Fruit fly (Drosophila melanogaster) whole organism, embryonic: ENCODE data around the gene slf.

ENCODE experiments used
- BEAF-32 ChIP-seq: fragments of 200-800 bp; sonication (Bioruptor generic); optimal IDR thresholded peaks from 3 replicates; lab custom pipeline; 2017; ENCODE audit warnings: missing biosample characterization, missing genetic modification characterization, mild to moderate bottlenecking, moderate library complexity, missing genetic modification reagents
- Bgb ChIP-seq: fragments of 200-800 bp; sonication (Bioruptor generic); IDR thresholded peaks from 2 replicates; pipeline ENCODE4 v1.3.6; 2022; ENCODE audit warnings: missing biosample characterization, missing genetic modification characterization; ENCODE audit not compliant: partially characterized antibody
- C15 ChIP-seq: fragments of 200-800 bp; sonication (Bioruptor generic); IDR thresholded peaks from 3 replicates; pipeline ENCODE4 v1.3.6; 2022; ENCODE audit warnings: missing biosample characterization, missing genetic modification characterization
- CG1024 ChIP-seq: fragments of 200-800 bp; sonication (Bioruptor generic); IDR thresholded peaks from 2 replicates; pipeline ENCODE4 v1.3.6; 2022; ENCODE audit warnings: missing biosample characterization, missing genetic modification characterization
- CG10321 ChIP-seq: fragments of 200-800 bp; sonication (Bioruptor generic); IDR thresholded peaks from 2 replicates; pipeline ENCODE4 v1.3.6; 2022; ENCODE audit warnings: missing biosample characterization, missing genetic modification characterization
- CG10565 ChIP-seq: fragments of 200-800 bp; sonication (Bioruptor generic); optimal IDR thresholded peaks from 3 replicates; lab custom pipeline; 2016; ENCODE audit warnings: missing biosample characterization, mild to moderate bottlenecking, missing genetic modification characterization
- CG11696 ChIP-seq: fragments of 200-800 bp; sonication (Bioruptor generic); IDR thresholded peaks from 2 replicates; pipeline ENCODE4 v1.3.6; 2022; ENCODE audit warnings: missing biosample characterization, missing genetic modification characterization
- CG12769 ChIP-seq: fragments of 200-800 bp; sonication (Bioruptor generic); optimal IDR thresholded peaks from 2 replicates; lab custom pipeline; 2019; ENCODE audit warnings: missing biosample characterization, mild to moderate bottlenecking, missing genetic modification characterization, moderate library complexity
- CG14050 ChIP-seq: fragments of 200-800 bp; sonication (Bioruptor generic); IDR thresholded peaks from 3 replicates; pipeline ENCODE4 v1.3.6; 2022; ENCODE audit warnings: missing biosample characterization, missing genetic modification characterization
- CG15696 ChIP-seq: fragments of 200-800 bp; sonication (Bioruptor generic); optimal IDR thresholded peaks from 2 replicates; lab custom pipeline; 2019; ENCODE audit warnings: missing biosample characterization, mild to moderate bottlenecking, missing genetic modification characterization, moderate library complexity
- CG18476 ChIP-seq: fragments of 200-800 bp; sonication (Bioruptor generic); optimal IDR thresholded peaks from 2 replicates; lab custom pipeline; 2016; ENCODE audit warnings: missing biosample characterization, mild to moderate bottlenecking, missing genetic modification characterization
- CG3407 ChIP-seq: fragments of 200-800 bp; sonication (Bioruptor generic); optimal IDR thresholded peaks from 2 replicates; lab custom pipeline; 2018; ENCODE audit warnings: missing biosample characterization, mild to moderate bottlenecking, missing genetic modification characterization
- CG43689 ChIP-seq: fragments of 200-800 bp; sonication (Bioruptor generic); IDR thresholded peaks from 2 replicates; pipeline ENCODE4 v1.3.6; 2022; ENCODE audit warnings: missing biosample characterization, missing genetic modification characterization
- CG6254 ChIP-seq: fragments of 200-800 bp; sonication (Bioruptor generic); optimal IDR thresholded peaks from 3 replicates; lab custom pipeline; 2017; ENCODE audit warnings: mild to moderate bottlenecking, missing biosample characterization, missing genetic modification reagents, missing genetic modification characterization
- CG7987 ChIP-seq: fragments of 200-800 bp; sonication (Bioruptor generic); optimal IDR thresholded peaks from 2 replicates; lab custom pipeline; 2018; ENCODE audit warnings: missing biosample characterization, mild to moderate bottlenecking, missing genetic modification characterization, moderate library complexity
- CG8089 ChIP-seq: fragments of 200-800 bp; sonication (Bioruptor generic); optimal IDR thresholded peaks from 3 replicates; lab custom pipeline; 2016; ENCODE audit warnings: missing biosample characterization, missing genetic modification characterization
- CG9797 ChIP-seq: fragments of 200-800 bp; sonication (Bioruptor generic); optimal IDR thresholded peaks from 3 replicates; lab custom pipeline; 2018; ENCODE audit warnings: missing biosample characterization, mild to moderate bottlenecking, missing genetic modification characterization
- CHES-1-like ChIP-seq: fragments of 200-800 bp; sonication (Bioruptor generic); optimal IDR thresholded peaks from 2 replicates; lab custom pipeline; 2016; ENCODE audit warnings: missing biosample characterization, missing genetic modification characterization
- Dip2 ChIP-seq: fragments of 200-800 bp; sonication (Bioruptor generic); IDR thresholded peaks from 2 replicates; pipeline ENCODE4 v1.3.6; 2022; ENCODE audit warnings: missing biosample characterization, missing genetic modification characterization
- Dref ChIP-seq: fragments of 200-800 bp; sonication (Bioruptor generic); IDR thresholded peaks from 2 replicates; pipeline ENCODE4 v1.3.6; 2022; ENCODE audit warnings: missing biosample characterization, missing genetic modification characterization
- E2f2 ChIP-seq: fragments of 200-800 bp; sonication (Bioruptor generic); IDR thresholded peaks from 2 replicates; pipeline ENCODE4 v1.3.6; 2022; ENCODE audit warnings: missing biosample characterization, missing genetic modification characterization
- HLHmδ ChIP-seq: fragments of 200-800 bp; sonication (Bioruptor generic); optimal IDR thresholded peaks from 2 replicates; lab custom pipeline; 2018; ENCODE audit warnings: missing biosample characterization, mild to moderate bottlenecking, missing genetic modification characterization, moderate library complexity
- HmgD ChIP-seq: fragments of 200-800 bp; sonication (Bioruptor generic); optimal IDR thresholded peaks from 3 replicates; lab custom pipeline; 2016; ENCODE audit warnings: missing biosample characterization, missing genetic modification characterization
- Hr3 ChIP-seq: fragments of 200-800 bp; sonication (Bioruptor generic); optimal IDR thresholded peaks from 3 replicates; lab custom pipeline; 2016; ENCODE audit warnings: missing biosample characterization, missing genetic modification characterization
- Neu2 ChIP-seq: fragments of 200-800 bp; sonication (Bioruptor generic); optimal IDR thresholded peaks from 3 replicates; lab custom pipeline; 2016; ENCODE audit warnings: missing biosample characterization, missing genetic modification characterization, borderline replicate concordance
- Oli ChIP-seq: fragments of 200-800 bp; sonication (Bioruptor generic); optimal IDR thresholded peaks from 2 replicates; lab custom pipeline; 2018; ENCODE audit warnings: missing biosample characterization, mild to moderate bottlenecking, missing genetic modification characterization, moderate library complexity
- Rfx ChIP-seq: fragments of 200-800 bp; sonication (Bioruptor generic); IDR thresholded peaks from 2 replicates; pipeline ENCODE4 v1.3.6; 2022; ENCODE audit warnings: missing biosample characterization, missing genetic modification characterization
- Sry-δ ChIP-seq: fragments of 200-800 bp; sonication (Bioruptor generic); optimal IDR thresholded peaks from 2 replicates; lab custom pipeline; 2016; ENCODE audit warnings: missing biosample characterization, missing genetic modification characterization
- Stat92E ChIP-seq, 3 experiments: fragments of >200 bp in 2 of 3; fragments of 200-800 bp in 1 of 3; sonication (Bioruptor generic) in 1 of 3; optimal IDR thresholded peaks; 2 replicates each; lab custom pipeline; 2017 to 2019; ENCODE audit warnings: missing biosample characterization in 3 of 3, missing genetic modification characterization in 3 of 3, mild to moderate bottlenecking in 1 of 3, moderate library complexity in 1 of 3
- ase ChIP-seq: fragments of 200-800 bp; sonication (Bioruptor generic); IDR thresholded peaks from 3 replicates; pipeline ENCODE4 v1.3.6; 2022; ENCODE audit warnings: missing biosample characterization, missing genetic modification characterization
- bcd ChIP-seq: fragments of 200-800 bp; sonication (Bioruptor generic); optimal IDR thresholded peaks from 2 replicates; lab custom pipeline; 2017; ENCODE audit warnings: missing biosample characterization, mild to moderate bottlenecking, missing genetic modification characterization
- cato ChIP-seq: fragments of 200-800 bp; sonication (Bioruptor generic); optimal IDR thresholded peaks from 2 replicates; lab custom pipeline; 2016; ENCODE audit warnings: missing biosample characterization, missing genetic modification characterization, borderline replicate concordance
- dan ChIP-seq: fragments of 200-800 bp; sonication (Bioruptor generic); IDR thresholded peaks from 2 replicates; pipeline ENCODE4 v1.3.6; 2022; ENCODE audit warnings: missing biosample characterization, missing genetic modification characterization
- fd64A ChIP-seq: fragments of 200-800 bp; sonication (Bioruptor generic); optimal IDR thresholded peaks from 3 replicates; lab custom pipeline; 2018; ENCODE audit warnings: missing biosample characterization, mild to moderate bottlenecking, missing genetic modification characterization
- ind ChIP-seq: fragments of 200-800 bp; sonication (Bioruptor generic); optimal IDR thresholded peaks from 3 replicates; lab custom pipeline; 2016; ENCODE audit warnings: missing biosample characterization, missing genetic modification characterization
- ken ChIP-seq: fragments of 200-800 bp; sonication (Bioruptor generic); IDR thresholded peaks from 3 replicates; pipeline ENCODE4 v1.3.6; 2022; ENCODE audit warnings: missing biosample characterization, missing genetic modification characterization
- lmd ChIP-seq: fragments of 200-800 bp; sonication (Bioruptor generic); IDR thresholded peaks from 2 replicates; pipeline ENCODE4 v1.3.6; 2022; ENCODE audit warnings: missing biosample characterization, missing genetic modification characterization
- onecut ChIP-seq: fragments of 200-800 bp; sonication (Bioruptor generic); IDR thresholded peaks from 2 replicates; pipeline ENCODE4 v1.3.6; 2022; ENCODE audit warnings: missing biosample characterization, missing genetic modification characterization
- pan ChIP-seq, 4 experiments: fragments of >200 bp in 3 of 4; fragments of 200-800 bp in 1 of 4; sonication (Bioruptor generic) in 1 of 4; optimal IDR thresholded peaks in 3 of 4; IDR thresholded peaks in 1 of 4; 2 replicates each; pipeline versions ENCODE4 v1.3.6 to Lab custom; 2017 to 2022; ENCODE audit warnings: missing biosample characterization in 2 of 4, missing genetic modification characterization in 2 of 4, mixed read lengths in 1 of 4
- pum ChIP-seq: fragments of 200-800 bp; sonication (Bioruptor generic); optimal IDR thresholded peaks from 2 replicates; lab custom pipeline; 2016; ENCODE audit warnings: missing biosample characterization, missing genetic modification characterization
- repo ChIP-seq: fragments of 200-800 bp; sonication (Bioruptor generic); optimal IDR thresholded peaks from 2 replicates; lab custom pipeline; 2016; ENCODE audit warnings: missing biosample characterization, missing genetic modification characterization
- sd ChIP-seq: fragments of 200-800 bp; sonication (Bioruptor generic); optimal IDR thresholded peaks from 3 replicates; lab custom pipeline; 2018; ENCODE audit warnings: missing biosample characterization, mild to moderate bottlenecking, missing genetic modification characterization, moderate library complexity
- sim ChIP-seq: fragments of 200-800 bp; sonication (Bioruptor generic); IDR thresholded peaks from 2 replicates; pipeline ENCODE4 v1.3.6; 2022; ENCODE audit warnings: missing biosample characterization, missing genetic modification characterization
- sna ChIP-seq: fragments of 200-800 bp; sonication (Bioruptor generic); IDR thresholded peaks from 2 replicates; pipeline ENCODE4 v1.3.6; 2022; ENCODE audit warnings: missing biosample characterization, missing genetic modification characterization; ENCODE audit not compliant: partially characterized antibody
- stc ChIP-seq: fragments of 200-800 bp; sonication (Bioruptor generic); IDR thresholded peaks from 2 replicates; pipeline ENCODE4 v1.3.6; 2022; ENCODE audit warnings: missing biosample characterization, missing genetic modification characterization
- toy ChIP-seq: fragments of 200-800 bp; sonication (Bioruptor generic); IDR thresholded peaks from 2 replicates; pipeline ENCODE4 v1.3.6; 2022; ENCODE audit warnings: missing biosample characterization, missing genetic modification characterization
- unc-4 ChIP-seq: fragments of 200-800 bp; sonication (Bioruptor generic); IDR thresholded peaks from 2 replicates; pipeline ENCODE4 v1.3.6; 2022; ENCODE audit warnings: missing biosample characterization, missing genetic modification characterization; ENCODE audit not compliant: partially characterized antibody
- wek ChIP-seq: fragments of 200-800 bp; sonication (Bioruptor generic); optimal IDR thresholded peaks from 3 replicates; lab custom pipeline; 2018; ENCODE audit warnings: missing biosample characterization, mild to moderate bottlenecking, missing genetic modification characterization, moderate library complexity
- zf30C ChIP-seq: fragments of 200-800 bp; sonication (Bioruptor generic); optimal IDR thresholded peaks from 3 replicates; lab custom pipeline; 2018; ENCODE audit warnings: missing biosample characterization, mild to moderate bottlenecking, missing genetic modification characterization

slf gene

DNA sequence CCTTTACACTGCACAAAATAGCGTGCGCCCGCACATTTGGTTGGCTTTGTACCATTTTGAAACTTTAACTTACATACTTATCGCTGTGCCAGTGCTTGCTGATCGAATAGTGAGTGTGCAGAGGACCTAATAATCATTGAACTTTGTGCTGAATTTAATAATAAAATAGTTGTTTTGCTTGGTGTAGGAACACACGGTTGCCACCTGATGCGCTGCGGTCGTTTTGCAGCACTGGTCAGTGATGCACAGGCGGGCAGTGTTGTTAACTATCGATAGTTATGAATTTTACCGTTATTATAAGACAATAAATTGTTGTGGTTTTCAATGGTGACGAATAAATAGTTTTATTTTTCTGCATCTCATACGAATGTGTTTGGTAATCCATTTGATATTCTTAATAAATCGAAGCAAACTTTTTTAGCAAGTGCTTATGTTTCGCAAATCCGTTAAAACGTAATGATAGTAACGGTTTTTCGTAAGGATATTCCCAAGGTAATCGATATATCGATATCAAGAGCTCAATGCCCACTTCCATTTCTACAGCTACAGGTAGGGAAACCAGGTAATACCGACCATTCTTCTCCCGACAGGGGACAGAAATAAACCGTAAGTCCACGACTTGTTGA, 36.2 kb upstream of the slf start, which contains the start of the genes tank and CG12194 (continued):
- TF ChIP-seq ase (peak; percentile 99), Bgb (GFP tag; lab: Robert Waterston, UW) (peak; percentile 69), CG15696 (tag; lab: Kevin White, UChicago) (peak; percentile 86), toy (GFP tag; lab: Robert Waterston, UW) (peak; percentile 97), stc (GFP tag; lab: Robert Waterston, UW) (peak; percentile 99), E2f2 (GFP tag; lab: Robert Waterston, UW) (peak; percentile 91), CG43689 (GFP tag; lab: Robert Waterston, UW) (peak; percentile 99), sna (GFP tag; lab: Robert Waterston, UW) (peak; percentile 79), CG14050 (peak; percentile 99), Dref (GFP tag; lab: Robert Waterston, UW) (peak; percentile 76), fd64A (peak; percentile 96), ind (GFP tag; lab: Kevin White, UChicago) (peak; percentile 99), onecut (peak; percentile 96), wek (GFP tag; lab: Kevin White, UChicago) (peak; percentile 96), CG3407 (GFP tag; lab: Kevin White, UChicago) (peak; percentile 98), CHES-1-like (GFP tag; lab: Kevin White, UChicago) (peak; percentile 99), CG12769 (tag; lab: Kevin White, UChicago) (peak; percentile 100), CG1024 (GFP tag; lab: Robert Waterston, UW) (peak; percentile 98), Oli (tag; lab: Kevin White, UChicago) (peak; percentile 99), CG11696 (GFP tag; lab: Robert Waterston, UW) (peak; percentile 97), lmd (GFP tag; lab: Robert Waterston, UW) (peak; percentile 100), pan (optimal IDR thresholded peaks at IDR 0.05; lab: Kevin White, UChicago) (no peak), pan (GFP tag; optimal IDR thresholded peaks at IDR 0.05 in 1 of 2, IDR thresholded peaks at IDR 0.05 in 1 of 2) (peak in 1 of 2 experiments; percentile 100), bcd (peak; percentile 99), cato (GFP tag; lab: Kevin White, UChicago) (peak; percentile 99), Stat92E (GFP tag; optimal IDR thresholded peaks at IDR 0.05; lab: Kevin White, UChicago) (peak in 1 of 3 experiments; percentile 81), HLHmδ (GFP tag; lab: Kevin White, UChicago) (no peak), sd (tag; lab: Kevin White, UChicago) (peak; percentile 92), Dip2 (peak; percentile 72), CG10321 (GFP tag; lab: Robert Waterston, UW) (peak; percentile 89), Hr3 (GFP tag; lab: Kevin White, UChicago) (peak; percentile 99), ken (GFP tag; lab: Robert Waterston, UW) (peak; percentile 99), BEAF-32 (GFP tag; lab: Kevin White, UChicago) (peak; percentile 91), unc-4 (GFP tag; lab: Robert Waterston, UW) (peak; percentile 79), CG9797 (peak; percentile 73), Rfx (GFP tag; lab: Robert Waterston, UW) (peak; percentile 100), zf30C (GFP tag; lab: Kevin White, UChicago) (peak; percentile 96), dan (GFP tag; lab: Robert Waterston, UW) (peak; percentile 97), Neu2 (GFP tag; lab: Kevin White, UChicago) (peak; percentile 93), CG6254 (GFP tag; lab: Kevin White, UChicago) (peak; percentile 97), CG18476 (peak; percentile 98), CG10565 (peak; percentile 98), HmgD (GFP tag; lab: Kevin White, UChicago) (peak; percentile 99), pum (GFP tag; lab: Kevin White, UChicago) (peak; percentile 99), CG7987 (GFP tag; lab: Kevin White, UChicago) (peak; percentile 98), Sry-δ (peak; percentile 86), repo (peak; percentile 99), C15 (GFP tag; lab: Robert Waterston, UW) (peak; percentile 98), CG8089 (peak; percentile 99), sim (GFP tag; lab: Robert Waterston, UW) (peak; percentile 99)
